Fruit fly (Drosophila melanogaster) whole organism, pupa: ENCODE data around the gene CG14400.

Source experiments
- CG12605 ChIP-seq: fragments of 200-800 bp; sonication (Bioruptor generic); IDR thresholded peaks from 2 replicates; pipeline ENCODE4 v1.3.6; 2022; ENCODE audit warnings: missing biosample characterization, missing genetic modification characterization
- CG13204 ChIP-seq: fragments of 200-800 bp; sonication (Bioruptor generic); optimal IDR thresholded peaks from 2 replicates; lab custom pipeline; 2018; ENCODE audit warnings: missing biosample characterization, mild to moderate bottlenecking, missing genetic modification characterization, moderate library complexity
- CG14655 ChIP-seq: fragments of 200-800 bp; sonication (Bioruptor generic); optimal IDR thresholded peaks from 3 replicates; lab custom pipeline; 2017; ENCODE audit warnings: mild to moderate bottlenecking, missing biosample characterization, missing genetic modification reagents, missing genetic modification characterization
- CG17806 ChIP-seq: fragments of 200-800 bp; sonication (Bioruptor generic); optimal IDR thresholded peaks from 2 replicates; lab custom pipeline; 2018; ENCODE audit warnings: missing biosample characterization, mild to moderate bottlenecking, missing genetic modification characterization, moderate library complexity
- CG32121 ChIP-seq: fragments of 200-800 bp; sonication (Bioruptor generic); IDR thresholded peaks from 2 replicates; pipeline ENCODE4 v1.3.6; 2022; ENCODE audit warnings: missing biosample characterization, missing genetic modification characterization
- CG34367 ChIP-seq: fragments of 200-800 bp; sonication (Bioruptor generic); optimal IDR thresholded peaks from 2 replicates; lab custom pipeline; 2018; ENCODE audit warnings: missing biosample characterization, mild to moderate bottlenecking, missing genetic modification characterization
- CG4496 ChIP-seq: fragments of 200-800 bp; sonication (Bioruptor generic); IDR thresholded peaks from 3 replicates; pipeline ENCODE4 v1.3.6; 2022; ENCODE audit warnings: missing biosample characterization, missing genetic modification characterization
- CG8159 ChIP-seq: fragments of 200-800 bp; sonication (Bioruptor generic); optimal IDR thresholded peaks from 3 replicates; lab custom pipeline; 2018; ENCODE audit warnings: missing biosample characterization, mild to moderate bottlenecking, missing genetic modification characterization, moderate library complexity
- CG8301 ChIP-seq: fragments of 200-800 bp; sonication (Bioruptor generic); optimal IDR thresholded peaks from 2 replicates; lab custom pipeline; 2018; ENCODE audit warnings: missing biosample characterization, mild to moderate bottlenecking, missing genetic modification characterization
- CG9948 ChIP-seq: fragments of 200-800 bp; sonication (Bioruptor generic); optimal IDR thresholded peaks from 2 replicates; lab custom pipeline; 2018; ENCODE audit warnings: missing biosample characterization, mild to moderate bottlenecking, missing genetic modification characterization, moderate library complexity
- D1 ChIP-seq: fragments of 200-800 bp; sonication (Bioruptor generic); optimal IDR thresholded peaks from 2 replicates; lab custom pipeline; 2018; ENCODE audit warnings: missing biosample characterization, mild to moderate bottlenecking, missing genetic modification characterization, moderate library complexity
- EcR ChIP-seq: fragments of 200-800 bp; sonication (Bioruptor generic); optimal IDR thresholded peaks from 3 replicates; lab custom pipeline; 2019; ENCODE audit warnings: missing biosample characterization, missing genetic modification characterization, mild to moderate bottlenecking, moderate library complexity, missing genetic modification reagents
- Ets98B ChIP-seq: fragments of 200-800 bp; sonication (Bioruptor generic); IDR thresholded peaks from 2 replicates; pipeline ENCODE4 v1.3.6; 2022; ENCODE audit warnings: missing biosample characterization, missing genetic modification characterization
- Pif1A ChIP-seq: fragments of 200-800 bp; sonication (Bioruptor generic); optimal IDR thresholded peaks from 3 replicates; lab custom pipeline; 2016; ENCODE audit warnings: missing biosample characterization, missing genetic modification characterization
- Pif1B ChIP-seq: fragments of 200-800 bp; sonication (Bioruptor generic); optimal IDR thresholded peaks from 3 replicates; lab custom pipeline; 2016; ENCODE audit warnings: missing biosample characterization, missing genetic modification characterization
- Snoo ChIP-seq: fragments of 200-800 bp; sonication (Bioruptor generic); optimal IDR thresholded peaks from 3 replicates; lab custom pipeline; 2017; ENCODE audit warnings: missing biosample characterization, mild to moderate bottlenecking, missing genetic modification characterization, inconsistent platforms
- fd96Ca ChIP-seq: fragments of 200-800 bp; sonication (Bioruptor generic); IDR thresholded peaks from 3 replicates; pipeline ENCODE4 v1.3.6; 2022; ENCODE audit warnings: missing biosample characterization, missing genetic modification characterization
- gl ChIP-seq: fragments of 200-800 bp; sonication (Bioruptor generic); optimal IDR thresholded peaks from 2 replicates; lab custom pipeline; 2018; ENCODE audit warnings: missing biosample characterization, mild to moderate bottlenecking, missing genetic modification characterization
- rn ChIP-seq: fragments of 200-800 bp; sonication (Bioruptor generic); IDR thresholded peaks from 2 replicates; pipeline ENCODE4 v1.3.6; 2022; ENCODE audit warnings: missing biosample characterization, missing genetic modification characterization

The CG14400 gene

DNA sequence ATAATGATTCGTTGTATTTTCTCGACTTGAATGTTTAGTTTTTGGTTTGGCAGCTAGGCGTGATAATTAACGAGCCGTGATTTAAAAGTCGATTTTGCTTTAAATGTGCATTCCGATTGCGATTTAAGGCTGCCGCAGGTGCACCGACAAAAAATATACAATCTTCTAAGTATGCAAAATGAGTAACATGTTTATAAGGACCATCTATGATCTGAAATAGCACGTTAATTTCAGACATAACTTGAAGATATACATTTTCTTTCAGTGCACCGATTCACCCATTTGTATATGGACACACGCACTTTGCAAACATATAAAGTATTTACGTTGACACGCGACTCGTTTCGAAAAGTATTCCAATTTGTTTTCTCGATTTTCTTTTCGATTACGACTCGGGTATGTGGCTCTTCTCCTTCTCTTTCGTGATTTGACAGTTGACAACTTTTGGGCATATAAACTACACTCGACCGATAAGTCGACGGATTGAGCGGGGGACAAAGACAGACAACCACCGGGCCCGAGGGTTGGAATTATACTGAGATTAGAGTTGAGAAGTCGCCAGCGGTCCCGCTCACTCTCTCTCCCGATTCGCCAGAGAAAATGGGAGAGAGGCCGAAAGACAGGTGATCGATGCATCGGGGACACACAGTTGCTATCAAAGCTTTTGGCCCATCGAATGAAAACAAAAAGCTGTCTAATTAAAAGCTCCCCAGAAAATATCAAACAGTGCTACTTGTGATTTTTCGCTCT, 32.3 kb upstream of the CG14400 start:
- peak; percentile 65 for TF ChIP-seq CG32121 (GFP tag; lab: Robert Waterston, UW)
- 0 out of 3 replicates have a peak, but pooled peaks have one; percentile 32 for TF ChIP-seq fd96Ca (GFP tag; lab: Robert Waterston, UW)
- TF ChIP-seq CG14655 (GFP tag; lab: Kevin White, UChicago), result no peak
- TF ChIP-seq CG8301 (tag; lab: Kevin White, UChicago), result peak; percentile 2
- TF ChIP-seq, all 21 proteins: peak for 3

DNA sequence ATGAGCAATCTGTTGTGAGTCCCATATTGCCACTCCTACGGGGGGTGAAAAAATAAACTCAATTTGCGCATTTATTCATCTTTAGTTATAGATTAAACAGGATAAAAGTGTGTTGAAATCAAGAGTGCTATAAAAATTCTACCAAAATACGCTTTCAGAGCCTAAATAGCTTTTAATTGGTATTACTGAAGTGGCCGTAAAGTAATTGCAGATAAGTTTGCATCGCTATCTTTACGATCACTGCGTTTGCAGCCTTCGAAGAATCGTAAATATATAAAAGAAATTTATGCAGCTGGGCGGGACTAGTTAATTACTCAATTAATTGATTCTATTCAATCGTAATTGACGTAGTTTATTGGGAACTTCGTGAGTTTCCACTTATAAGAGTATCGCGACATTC, 29.6 kb upstream of the CG14400 start:
- TF ChIP-seq CG12605 (GFP tag; lab: Robert Waterston, UW), result no peak
- no peak for TF ChIP-seq CG9948 (tag; lab: Kevin White, UChicago)
- TF ChIP-seq CG17806 (tag; lab: Kevin White, UChicago), result no peak
- TF ChIP-seq fd96Ca (GFP tag; lab: Robert Waterston, UW), result no peak
- TF ChIP-seq, all 21 proteins: peak for 0

DNA sequence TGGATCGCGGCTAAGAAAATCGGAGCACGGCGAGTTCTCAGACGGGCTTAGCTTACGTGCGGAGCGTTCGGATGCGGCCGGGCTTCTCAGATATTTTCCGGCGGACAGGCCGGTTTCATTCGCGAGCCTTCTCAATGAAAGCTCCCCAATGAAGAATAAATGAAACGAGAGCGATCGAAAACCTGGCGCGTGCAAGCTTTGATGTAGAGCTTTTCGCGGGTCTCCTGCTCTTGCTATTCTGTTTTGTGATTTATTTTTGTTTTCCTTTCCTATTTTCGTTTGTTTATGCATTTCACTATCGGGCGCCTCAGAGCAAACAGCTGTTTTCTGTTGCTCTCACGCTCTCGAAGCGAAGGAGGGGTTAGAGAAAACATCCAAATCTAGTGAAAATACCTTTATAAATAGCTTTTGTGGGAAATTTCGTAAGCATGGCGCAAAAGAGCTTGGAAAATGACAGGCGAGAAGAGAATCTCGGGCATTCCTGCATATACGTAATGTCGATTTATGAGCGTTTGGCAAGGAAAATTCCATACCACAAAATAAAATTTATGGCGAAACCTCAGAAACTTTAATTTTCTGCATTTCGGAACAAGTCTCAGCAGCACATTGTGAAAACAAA, 28.3 kb upstream of the CG14400 start:
- TF ChIP-seq Ets98B (GFP tag; lab: Robert Waterston, UW), result no peak
- no peak for TF ChIP-seq CG8159 (tag; lab: Kevin White, UChicago)
- no peak for TF ChIP-seq Pif1B (GFP tag; lab: Kevin White, UChicago)
- peak; percentile 6; the same call in 1 of the 3 replicates for TF ChIP-seq fd96Ca (GFP tag; lab: Robert Waterston, UW)
- TF ChIP-seq CG8301 (tag; lab: Kevin White, UChicago), result no peak
- TF ChIP-seq CG14655 (GFP tag; lab: Kevin White, UChicago), result no peak

DNA sequence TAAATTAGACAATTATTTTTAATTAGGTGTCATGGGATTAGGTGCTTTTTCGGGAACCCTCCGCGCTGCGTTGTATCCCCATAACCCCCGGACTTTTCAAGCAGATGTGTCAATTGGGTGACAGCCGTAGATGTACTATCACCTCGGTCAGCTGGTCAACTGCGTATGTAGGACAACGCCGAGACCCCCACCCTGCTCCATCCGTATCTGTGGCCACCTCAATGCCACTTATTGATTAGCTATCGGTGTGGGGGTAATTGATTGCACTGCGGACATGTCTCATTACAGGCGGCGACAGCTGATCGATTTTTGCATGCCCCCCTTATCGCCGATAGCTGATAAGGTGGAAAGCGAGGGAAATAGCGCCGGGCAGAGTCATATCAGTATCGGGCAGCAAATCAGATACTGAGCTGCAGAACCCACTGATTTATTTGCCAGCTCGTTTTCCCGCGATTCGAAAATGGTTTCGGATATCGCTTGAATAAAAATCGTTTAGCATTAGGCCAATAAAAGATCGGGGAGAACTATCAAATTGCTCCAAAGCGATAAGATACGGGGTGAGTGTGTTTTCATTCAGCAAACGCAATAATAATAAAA, 26.0 kb upstream of the CG14400 start:
- no peak for TF ChIP-seq CG17806 (tag; lab: Kevin White, UChicago)
- TF ChIP-seq fd96Ca (GFP tag; lab: Robert Waterston, UW), result 0 out of 3 replicates have a peak, but pooled peaks have one; percentile 18

DNA sequence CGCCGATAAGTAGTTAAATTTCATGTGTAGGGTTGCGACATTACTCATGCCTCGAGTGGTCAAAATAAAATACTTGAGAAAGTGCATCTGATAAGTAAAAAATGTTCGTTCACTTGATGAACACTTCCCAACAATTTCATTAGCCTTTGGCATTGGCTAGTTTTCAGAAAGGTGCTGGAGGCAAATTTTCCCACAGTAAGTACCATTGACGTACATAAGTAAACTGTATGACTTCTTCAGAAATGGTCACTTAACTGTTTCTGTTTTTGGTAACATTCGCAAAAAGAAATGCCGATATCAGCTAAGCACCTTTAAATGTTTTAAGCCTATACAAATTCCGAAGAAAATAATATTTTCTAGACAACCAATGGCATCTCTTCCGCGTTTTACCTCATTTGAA, 25.4 kb upstream of the CG14400 start:
- no peak for TF ChIP-seq Snoo
- TF ChIP-seq EcR (GFP tag; lab: Kevin White, UChicago), result no peak
- no peak for TF ChIP-seq CG8301 (tag; lab: Kevin White, UChicago)
- no peak for TF ChIP-seq gl (tag; lab: Kevin White, UChicago)
- TF ChIP-seq D1 (tag; lab: Kevin White, UChicago), result no peak
- TF ChIP-seq CG12605 (GFP tag; lab: Robert Waterston, UW), result no peak
- no peak for TF ChIP-seq fd96Ca (GFP tag; lab: Robert Waterston, UW)
- TF ChIP-seq CG17806 (tag; lab: Kevin White, UChicago), result no peak

DNA sequence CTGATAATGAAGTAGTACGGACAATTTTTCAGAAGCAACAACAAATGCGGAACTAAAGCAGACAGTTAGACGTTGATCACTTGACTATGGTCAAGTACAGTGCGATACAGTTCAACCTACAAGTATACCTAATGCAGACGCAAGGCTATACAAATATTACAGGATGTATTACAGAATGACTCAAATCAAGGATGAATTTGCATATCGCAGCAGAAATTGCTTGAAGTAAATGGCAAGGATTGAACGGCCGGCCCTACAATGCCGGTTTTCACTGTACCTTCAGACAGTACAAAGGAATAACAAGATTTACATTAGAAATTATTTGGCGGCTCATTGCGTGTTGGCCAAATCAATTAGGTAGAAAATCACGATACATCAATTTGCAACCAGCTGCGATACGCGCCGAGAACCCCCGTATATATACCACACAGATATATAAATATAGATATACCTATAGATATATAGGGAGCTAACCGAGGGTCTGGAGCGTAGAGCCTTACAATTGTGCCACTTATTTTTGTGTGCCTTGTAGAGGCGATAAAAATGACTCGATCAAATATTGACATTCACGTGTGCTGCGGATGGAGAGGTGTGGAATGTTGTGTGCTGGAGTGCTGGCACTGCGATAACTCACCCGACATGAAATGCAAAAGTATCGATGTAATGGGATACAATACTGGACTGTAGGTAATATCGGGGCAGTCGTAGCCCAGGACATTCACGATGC, 23.8 kb upstream of the CG14400 start:
- TF ChIP-seq CG9948 (tag; lab: Kevin White, UChicago), result no peak
- no peak for TF ChIP-seq CG4496
- TF ChIP-seq D1 (tag; lab: Kevin White, UChicago), result no peak
- no peak for TF ChIP-seq Pif1A (GFP tag; lab: Kevin White, UChicago)
- no peak for TF ChIP-seq CG13204 (GFP tag; lab: Kevin White, UChicago)
- TF ChIP-seq rn, result no peak
- peak; percentile 51 for TF ChIP-seq gl (tag; lab: Kevin White, UChicago)
- TF ChIP-seq EcR (GFP tag; lab: Kevin White, UChicago), result no peak
- no peak for TF ChIP-seq CG34367 (tag; lab: Kevin White, UChicago)
- TF ChIP-seq Ets98B (GFP tag; lab: Robert Waterston, UW), result no peak
- peak; percentile 1 for TF ChIP-seq CG14655 (GFP tag; lab: Kevin White, UChicago)
- TF ChIP-seq CG8159 (tag; lab: Kevin White, UChicago), result no peak
- TF ChIP-seq fd96Ca (GFP tag; lab: Robert Waterston, UW), result no peak
- no peak for TF ChIP-seq CG17806 (tag; lab: Kevin White, UChicago)
- TF ChIP-seq Pif1B (GFP tag; lab: Kevin White, UChicago), result peak; percentile 29
- no peak for TF ChIP-seq CG8301 (tag; lab: Kevin White, UChicago)
- TF ChIP-seq CG12605 (GFP tag; lab: Robert Waterston, UW), result no peak
- TF ChIP-seq, all 21 proteins: peak for 3
